Fruit fly (Drosophila melanogaster) whole organism, prepupa: Measurements from ENCODE around the gene dmrt99B.

ENCODE experiments used
- Blimp-1 ChIP-seq: fragments of 200-800 bp; sonication (Bioruptor generic); optimal IDR thresholded peaks from 3 replicates; lab custom pipeline; 2017; ENCODE audit warnings: missing biosample characterization, missing genetic modification characterization, mild to moderate bottlenecking, moderate library complexity, missing genetic modification reagents
- CG11294 ChIP-seq: fragments of 200-800 bp; sonication (Bioruptor generic); IDR thresholded peaks from 2 replicates; pipeline ENCODE4 v1.3.6; 2022; ENCODE audit warnings: missing biosample characterization, missing genetic modification characterization
- CG1621 ChIP-seq: fragments of 200-800 bp; sonication (Bioruptor generic); optimal IDR thresholded peaks from 3 replicates; lab custom pipeline; 2018; ENCODE audit warnings: missing biosample characterization, mild to moderate bottlenecking, missing genetic modification characterization
- CG16779 ChIP-seq: fragments of 200-800 bp; sonication (Bioruptor generic); optimal IDR thresholded peaks from 3 replicates; lab custom pipeline; 2017; ENCODE audit warnings: missing biosample characterization, mild to moderate bottlenecking, missing genetic modification characterization
- CG3032 ChIP-seq: fragments of 200-800 bp; optimal IDR thresholded peaks from 2 replicates; lab custom pipeline; 2019; ENCODE audit warnings: missing biosample characterization, mild to moderate bottlenecking, missing genetic modification characterization, moderate library complexity
- CG31627 ChIP-seq: fragments of 200-800 bp; sonication (Bioruptor generic); optimal IDR thresholded peaks from 3 replicates; lab custom pipeline; 2016; ENCODE audit warnings: missing biosample characterization, missing genetic modification characterization
- CG32006 ChIP-seq: fragments of 200-800 bp; sonication (Bioruptor generic); optimal IDR thresholded peaks from 3 replicates; lab custom pipeline; 2017; ENCODE audit warnings: missing biosample characterization, mild to moderate bottlenecking, missing genetic modification characterization
- CG3919 ChIP-seq: fragments of 200-800 bp; sonication (Bioruptor generic); optimal IDR thresholded peaks from 3 replicates; lab custom pipeline; 2016; ENCODE audit warnings: missing biosample characterization, missing genetic modification characterization
- CG4318 ChIP-seq: fragments of 200-800 bp; sonication (Bioruptor generic); optimal IDR thresholded peaks from 3 replicates; lab custom pipeline; 2017; ENCODE audit warnings: missing biosample characterization, mild to moderate bottlenecking, missing genetic modification characterization
- CG6163 ChIP-seq: fragments of 200-800 bp; sonication (Bioruptor generic); IDR thresholded peaks from 3 replicates; pipeline ENCODE4 v1.3.6; 2022; ENCODE audit warnings: missing biosample characterization, missing genetic modification characterization
- CG6276 ChIP-seq: fragments of 200-800 bp; sonication (Bioruptor generic); optimal IDR thresholded peaks from 2 replicates; lab custom pipeline; 2017; ENCODE audit warnings: missing biosample characterization, mild to moderate bottlenecking, missing genetic modification characterization
- CG6792 ChIP-seq: fragments of 200-800 bp; sonication (Bioruptor generic); optimal IDR thresholded peaks from 3 replicates; lab custom pipeline; 2016; ENCODE audit warnings: missing biosample characterization, missing genetic modification characterization
- CG6808 ChIP-seq: fragments of 200-800 bp; sonication (Bioruptor generic); optimal IDR thresholded peaks from 3 replicates; lab custom pipeline; 2017; ENCODE audit warnings: missing biosample characterization, missing genetic modification characterization, mild to moderate bottlenecking, moderate library complexity, missing genetic modification reagents
- CG6854 ChIP-seq: fragments of 200-800 bp; sonication (Bioruptor generic); optimal IDR thresholded peaks from 2 replicates; lab custom pipeline; 2017; ENCODE audit warnings: missing biosample characterization, mild to moderate bottlenecking, missing genetic modification characterization
- CG7368 ChIP-seq: fragments of 200-800 bp; sonication (Bioruptor generic); optimal IDR thresholded peaks from 3 replicates; lab custom pipeline; 2016; ENCODE audit warnings: missing biosample characterization, missing genetic modification characterization
- CG8119 ChIP-seq: fragments of 200-800 bp; sonication (Bioruptor generic); IDR thresholded peaks from 3 replicates; pipeline ENCODE4 v1.3.6; 2022; ENCODE audit warnings: missing biosample characterization, missing genetic modification characterization
- CG8632 ChIP-seq: fragments of 200-800 bp; sonication (Bioruptor generic); optimal IDR thresholded peaks from 3 replicates; lab custom pipeline; 2016; ENCODE audit warnings: missing biosample characterization, missing genetic modification characterization
- CG9139 ChIP-seq: fragments of 200-800 bp; sonication (Bioruptor generic); optimal IDR thresholded peaks from 3 replicates; lab custom pipeline; 2017; ENCODE audit warnings: missing biosample characterization, mild to moderate bottlenecking, missing genetic modification characterization
- Eip75B ChIP-seq: fragments of 200-800 bp; sonication (Bioruptor generic); optimal IDR thresholded peaks from 3 replicates; lab custom pipeline; 2016; ENCODE audit warnings: missing biosample characterization, missing genetic modification characterization
- Eip78C ChIP-seq: fragments of 200-800 bp; sonication (Bioruptor generic); peaks from one replicate; lab custom pipeline; 2016; ENCODE audit warnings: missing biosample characterization, missing genetic modification characterization
- Eip93F ChIP-seq: fragments of 200-800 bp; sonication (Bioruptor generic); optimal IDR thresholded peaks from 2 replicates; lab custom pipeline; 2016; ENCODE audit warnings: missing biosample characterization, mild to moderate bottlenecking, missing genetic modification characterization
- Gug ChIP-seq: fragments of 200-800 bp; sonication (Bioruptor generic); IDR thresholded peaks from 2 replicates; pipeline ENCODE4 v1.3.6; 2022; ENCODE audit warnings: missing biosample characterization, missing genetic modification characterization
- Hr38 ChIP-seq: sonication (Bioruptor generic); optimal IDR thresholded peaks from 2 replicates; lab custom pipeline; 2016; ENCODE audit warnings: missing biosample characterization, missing genetic modification characterization
- Hr4 ChIP-seq: fragments of 200-800 bp; sonication (Bioruptor generic); optimal IDR thresholded peaks from 3 replicates; lab custom pipeline; 2016; ENCODE audit warnings: missing biosample characterization, missing genetic modification characterization
- Lpt ChIP-seq: fragments of 200-800 bp; sonication (Bioruptor generic); optimal IDR thresholded peaks from 3 replicates; lab custom pipeline; 2016; ENCODE audit warnings: missing biosample characterization, missing genetic modification characterization
- Met ChIP-seq: fragments of 200-800 bp; sonication (Bioruptor generic); optimal IDR thresholded peaks from 3 replicates; lab custom pipeline; 2016; ENCODE audit warnings: missing biosample characterization, missing genetic modification characterization
- Sox102F ChIP-seq: fragments of 200-800 bp; sonication (Bioruptor generic); optimal IDR thresholded peaks from 2 replicates; lab custom pipeline; 2016; ENCODE audit warnings: missing biosample characterization, mild to moderate bottlenecking, missing genetic modification characterization
- Sox14 ChIP-seq: fragments of 200-800 bp; sonication (Bioruptor generic); optimal IDR thresholded peaks from 3 replicates; lab custom pipeline; 2016; ENCODE audit warnings: missing biosample characterization, missing genetic modification characterization
- Sox15 ChIP-seq: fragments of 200-800 bp; sonication (Bioruptor generic); optimal IDR thresholded peaks from 3 replicates; lab custom pipeline; 2016; ENCODE audit warnings: missing biosample characterization, missing genetic modification characterization
- achi ChIP-seq: fragments of 200-800 bp; sonication (Bioruptor generic); optimal IDR thresholded peaks from 3 replicates; lab custom pipeline; 2016; ENCODE audit warnings: missing biosample characterization, missing genetic modification characterization
- acj6 ChIP-seq: fragments of 200-800 bp; sonication (Bioruptor generic); optimal IDR thresholded peaks from 3 replicates; lab custom pipeline; 2016; ENCODE audit warnings: missing biosample characterization, missing genetic modification characterization
- cyc ChIP-seq: fragments of 200-800 bp; sonication (Bioruptor generic); optimal IDR thresholded peaks from 3 replicates; lab custom pipeline; 2016; ENCODE audit warnings: missing biosample characterization, missing genetic modification characterization
- dac ChIP-seq: fragments of 200-800 bp; sonication (Bioruptor generic); optimal IDR thresholded peaks from 2 replicates; lab custom pipeline; 2017; ENCODE audit warnings: missing biosample characterization, mild to moderate bottlenecking, missing genetic modification characterization
- dsx ChIP-seq: fragments of 200-800 bp; optimal IDR thresholded peaks from 3 replicates; lab custom pipeline; 2019; ENCODE audit warnings: missing biosample characterization, mild to moderate bottlenecking, missing genetic modification characterization, moderate library complexity; ENCODE audit not compliant: poor library complexity, severe bottlenecking
- eg ChIP-seq: fragments of 200-800 bp; sonication (Bioruptor generic); IDR thresholded peaks from 3 replicates; pipeline ENCODE4 v1.3.6; 2022; ENCODE audit warnings: missing biosample characterization, missing genetic modification characterization
- esn ChIP-seq: fragments of 200-800 bp; sonication (Bioruptor generic); optimal IDR thresholded peaks from 2 replicates; lab custom pipeline; 2016; ENCODE audit warnings: missing biosample characterization, mild to moderate bottlenecking, missing genetic modification characterization, moderate library complexity
- fd59A ChIP-seq: fragments of 200-800 bp; sonication (Bioruptor generic); optimal IDR thresholded peaks from 2 replicates; lab custom pipeline; 2017; ENCODE audit warnings: missing biosample characterization, mild to moderate bottlenecking, missing genetic modification characterization, missing genetic modification reagents
- fd85E ChIP-seq: fragments of 200-800 bp; sonication (Bioruptor generic); optimal IDR thresholded peaks from 3 replicates; lab custom pipeline; 2016; ENCODE audit warnings: missing biosample characterization, missing genetic modification characterization
- fkh ChIP-seq: fragments of 200-800 bp; sonication (Bioruptor generic); optimal IDR thresholded peaks from 3 replicates; lab custom pipeline; 2017; ENCODE audit warnings: missing biosample characterization, mild to moderate bottlenecking, missing genetic modification characterization, moderate library complexity
- lz ChIP-seq: fragments of 200-800 bp; sonication (Bioruptor generic); optimal IDR thresholded peaks from 3 replicates; lab custom pipeline; 2016; ENCODE audit warnings: missing biosample characterization, missing genetic modification characterization
- net ChIP-seq: fragments of 200-800 bp; sonication (Bioruptor generic); optimal IDR thresholded peaks from 3 replicates; lab custom pipeline; 2016; ENCODE audit warnings: missing biosample characterization, missing genetic modification characterization
- pdm3 ChIP-seq: fragments of 200-800 bp; sonication (Bioruptor generic); optimal IDR thresholded peaks from 3 replicates; lab custom pipeline; 2016; ENCODE audit warnings: missing biosample characterization, missing genetic modification characterization
- spab ChIP-seq: fragments of 200-800 bp; sonication (Bioruptor generic); optimal IDR thresholded peaks from 2 replicates; lab custom pipeline; 2017; ENCODE audit warnings: missing biosample characterization, mild to moderate bottlenecking, missing genetic modification characterization, missing genetic modification reagents
- ss ChIP-seq, 2 experiments: fragments of 200-800 bp; sonication (Bioruptor generic); optimal IDR thresholded peaks; 2 replicates in 1 of 2; 3 replicates in 1 of 2; lab custom pipeline; 2017 to 2018; ENCODE audit warnings: mild to moderate bottlenecking in 2 of 2, missing biosample characterization in 2 of 2, missing genetic modification characterization in 2 of 2, moderate library complexity in 1 of 2
- svp ChIP-seq: fragments of 200-800 bp; sonication (Bioruptor generic); peaks from one replicate; lab custom pipeline; 2016; ENCODE audit warnings: missing biosample characterization, missing genetic modification characterization
- vri ChIP-seq: fragments of 200-800 bp; sonication (Bioruptor generic); optimal IDR thresholded peaks from 3 replicates; lab custom pipeline; 2016; ENCODE audit warnings: missing biosample characterization, mild to moderate bottlenecking, missing genetic modification characterization

dmrt99B gene

dm6 chr3R:29718363-29718762, 26.0 kb downstream of the dmrt99B start, which contains the start of gene CG15506 (continued):
- TF ChIP-seq ss (GFP tag; optimal IDR thresholded peaks at IDR 0.05; lab: Kevin White, UChicago) = peak in 1 of 2 experiments; percentile 33
- no peak for TF ChIP-seq CG11294 (GFP tag; lab: Robert Waterston, UW)
- TF ChIP-seq fd59A (GFP tag; lab: Kevin White, UChicago) = no peak
- no peak for TF ChIP-seq Met
- TF ChIP-seq net (GFP tag; lab: Kevin White, UChicago) = no peak
- no peak for TF ChIP-seq Hr4 (GFP tag; lab: Kevin White, UChicago)
- TF ChIP-seq spab = no peak
- TF ChIP-seq Eip78C (GFP tag; lab: Kevin White, UChicago) = no peak

dm6 chr3R:29722238-29722637, 29.8 kb downstream of the dmrt99B start, which contains the start of gene CG34296:
TSS of gene CG34296 (plus strand) at chr3R:29722538.
- TF ChIP-seq Met (no peak), Gug (no peak), CG6808 (no peak), Sox15 (GFP tag; lab: Kevin White, UChicago) (no peak), spab (no peak), Eip75B (GFP tag; lab: Kevin White, UChicago) (no peak), esn (GFP tag; lab: Kevin White, UChicago) (no peak), CG3919 (no peak), Hr38 (no peak), dac (GFP tag; lab: Kevin White, UChicago) (no peak), CG7368 (GFP tag; lab: Kevin White, UChicago) (no peak), Eip78C (GFP tag; lab: Kevin White, UChicago) (no peak)

DNA sequence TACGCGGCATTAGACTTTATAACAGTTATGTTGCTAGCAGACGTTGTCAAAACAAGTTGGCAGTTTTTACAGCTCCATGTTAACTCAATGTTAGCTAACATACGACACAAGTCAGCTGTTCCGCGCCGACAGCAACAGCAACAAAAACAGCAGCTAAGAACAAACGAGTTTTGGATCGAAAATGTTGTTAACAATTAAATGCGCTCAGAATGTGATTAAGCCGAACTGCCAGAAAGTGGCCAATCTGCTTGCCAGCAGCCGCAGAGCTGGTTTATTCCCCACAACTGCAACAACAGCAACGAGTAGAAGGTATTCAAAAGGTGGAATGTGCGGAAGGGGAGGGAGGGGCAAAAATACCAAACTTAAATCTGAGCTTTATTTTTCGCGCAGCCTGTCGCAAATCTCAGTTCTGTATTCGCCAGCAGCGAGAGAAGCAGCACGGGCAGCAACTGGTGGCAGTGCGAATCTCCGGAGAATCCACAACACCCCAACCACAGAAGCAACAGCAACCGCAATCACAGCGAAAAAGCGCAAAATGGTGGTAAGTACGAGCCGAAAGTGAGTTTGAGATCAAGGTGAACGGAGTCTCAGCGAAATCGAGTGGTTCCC, 30.8 kb downstream of the dmrt99B start, which contains the start of gene Pcd:
Gene Pcd (plus strand): TSS at position 116 of the 609 bp plus-strand sequence.
- TF ChIP-seq CG3032 = no peak
- no peak for TF ChIP-seq CG6808
- TF ChIP-seq vri (GFP tag; lab: Kevin White, UChicago) = no peak
- no peak for TF ChIP-seq Eip93F (GFP tag; lab: Kevin White, UChicago)
- no peak for TF ChIP-seq Lpt (GFP tag; lab: Kevin White, UChicago)
- 0 out of 3 replicates have a peak, but pooled peaks have one; percentile 15 for TF ChIP-seq eg
- no peak for TF ChIP-seq Hr4 (GFP tag; lab: Kevin White, UChicago)
- TF ChIP-seq CG8119 (GFP tag; lab: Robert Waterston, UW) = no peak
- no peak for TF ChIP-seq CG8632
- no peak for TF ChIP-seq Gug
- TF ChIP-seq pdm3 (GFP tag; lab: Kevin White, UChicago) = no peak
- TF ChIP-seq lz = no peak
- no peak for TF ChIP-seq Sox14 (GFP tag; lab: Kevin White, UChicago)
- TF ChIP-seq CG1621 = peak; percentile 76
- peak; percentile 2 for TF ChIP-seq Eip75B (GFP tag; lab: Kevin White, UChicago)
- TF ChIP-seq CG4318 (GFP tag; lab: Kevin White, UChicago) = no peak
- no peak for TF ChIP-seq achi (GFP tag; lab: Kevin White, UChicago)
- no peak for TF ChIP-seq CG32006 (GFP tag; lab: Kevin White, UChicago)
- no peak for TF ChIP-seq Hr38
- TF ChIP-seq CG6792 (GFP tag; lab: Kevin White, UChicago) = no peak
- no peak for TF ChIP-seq CG6276 (GFP tag; lab: Kevin White, UChicago)
- no peak for TF ChIP-seq fkh
- TF ChIP-seq CG31627 (GFP tag; lab: Kevin White, UChicago) = no peak
- TF ChIP-seq acj6 = no peak
- peak; percentile 87 for TF ChIP-seq svp
- TF ChIP-seq Blimp-1 (GFP tag; lab: Kevin White, UChicago) = no peak
- no peak for TF ChIP-seq fd59A (GFP tag; lab: Kevin White, UChicago)
- no peak for TF ChIP-seq cyc (GFP tag; lab: Kevin White, UChicago)
- TF ChIP-seq dsx (GFP tag; lab: Kevin White, UChicago) = peak; percentile 47
- no peak for TF ChIP-seq CG16779 (tag; lab: Kevin White, UChicago)
- no peak for TF ChIP-seq Met
- TF ChIP-seq CG6854 = peak; percentile 67
- TF ChIP-seq Sox102F (GFP tag; lab: Kevin White, UChicago) = no peak
- TF ChIP-seq esn (GFP tag; lab: Kevin White, UChicago) = peak; percentile 1
- TF ChIP-seq CG7368 (GFP tag; lab: Kevin White, UChicago) = no peak
- TF ChIP-seq CG3919 = no peak
- TF ChIP-seq CG11294 (GFP tag; lab: Robert Waterston, UW) = no peak
- TF ChIP-seq CG9139 = no peak
- TF ChIP-seq CG6163 = no peak
- TF ChIP-seq fd85E (GFP tag; lab: Kevin White, UChicago) = no peak
